Worm (Caenorhabditis elegans): ENCODE measurements around the gene Y38H8A.12.

DNA sequence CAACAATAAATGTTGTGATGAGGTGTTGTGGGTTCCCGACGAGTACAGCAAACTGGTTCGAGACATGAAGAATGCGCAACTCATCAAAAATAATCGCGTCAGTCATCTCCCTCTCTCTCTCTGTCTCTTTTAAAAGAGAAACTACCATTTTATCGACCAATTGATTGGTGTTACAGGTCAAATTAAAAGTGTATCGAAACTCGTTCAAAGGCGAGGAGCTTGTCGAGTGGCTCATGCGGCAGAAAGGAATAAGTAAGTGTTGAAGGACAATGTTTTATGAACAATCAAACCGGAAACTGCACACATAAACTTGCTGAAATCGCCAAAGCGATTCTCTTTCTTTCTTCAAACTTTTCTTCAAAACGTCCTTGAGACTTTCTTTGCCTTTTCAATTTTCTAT, 32.9 kb upstream of the Y38H8A.12 start:
- TF ChIP-seq ama-1 (optimal IDR thresholded peaks at IDR 0.05) = no peak
- TF ChIP-seq hnd-1 (tag; optimal IDR thresholded peaks at IDR 0.05) = no peak

All from whole organism, early embryonic.